Fruit fly (Drosophila melanogaster): ENCODE results near the gene Mcm7.

The Mcm7 gene

dm6 chr3L:8891167-8891618 is at the start of gene Mcm7:
Mcm7 (plus strand) TSS chr3L:8891596.
- TF ChIP-seq CG17801 (GFP tag; optimal IDR thresholded peaks at IDR 0.05; ENCODE audit: partially characterized antibody): no peak

- TF ChIP-seq CG17801 (GFP tag; optimal IDR thresholded peaks at IDR 0.05; ENCODE audit: partially characterized antibody): no peak
Measured at dm6 chr3L:8841757-8842156, 49.6 kb upstream of the Mcm7 start.

- no peak for TF ChIP-seq CG17801 (GFP tag; optimal IDR thresholded peaks at IDR 0.05; ENCODE audit: partially characterized antibody)
Measured at dm6 chr3L:8842359-8842758, 49.0 kb upstream of the Mcm7 start.

dm6 chr3L:8849817-8850216 is 41.6 kb upstream of the Mcm7 start:
- TF ChIP-seq CG17801 (GFP tag; optimal IDR thresholded peaks at IDR 0.05; ENCODE audit: partially characterized antibody): no peak

dm6 chr3L:8850784-8851704 is 40.4 kb upstream of the Mcm7 start:
- TF ChIP-seq CG17801 (GFP tag; optimal IDR thresholded peaks at IDR 0.05; ENCODE audit: partially characterized antibody): no peak

dm6 chr3L:8851950-8852349 is 39.4 kb upstream of the Mcm7 start:
- no peak for TF ChIP-seq CG17801 (GFP tag; optimal IDR thresholded peaks at IDR 0.05; ENCODE audit: partially characterized antibody)

dm6 chr3L:8852907-8853306 is 38.5 kb upstream of the Mcm7 start:
- TF ChIP-seq CG17801 (GFP tag; optimal IDR thresholded peaks at IDR 0.05; ENCODE audit: partially characterized antibody): no peak

dm6 chr3L:8853382-8853781 is 38.0 kb upstream of the Mcm7 start:
- no peak for TF ChIP-seq CG17801 (GFP tag; optimal IDR thresholded peaks at IDR 0.05; ENCODE audit: partially characterized antibody)

dm6 chr3L:8855262-8855661 is 36.1 kb upstream of the Mcm7 start:
- no peak for TF ChIP-seq CG17801 (GFP tag; optimal IDR thresholded peaks at IDR 0.05; ENCODE audit: partially characterized antibody)

- TF ChIP-seq CG17801 (GFP tag; optimal IDR thresholded peaks at IDR 0.05; ENCODE audit: partially characterized antibody): no peak
Measured at dm6 chr3L:8856875-8857274, 34.5 kb upstream of the Mcm7 start.

dm6 chr3L:8857648-8858362 is 33.6 kb upstream of the Mcm7 start:
- TF ChIP-seq CG17801 (GFP tag; optimal IDR thresholded peaks at IDR 0.05; ENCODE audit: partially characterized antibody): no peak

dm6 chr3L:8859936-8860335 is 31.5 kb upstream of the Mcm7 start:
- no peak for TF ChIP-seq CG17801 (GFP tag; optimal IDR thresholded peaks at IDR 0.05; ENCODE audit: partially characterized antibody)

- TF ChIP-seq CG17801 (GFP tag; optimal IDR thresholded peaks at IDR 0.05; ENCODE audit: partially characterized antibody): no peak
Measured at dm6 chr3L:8860746-8861145, 30.6 kb upstream of the Mcm7 start.

- no peak for TF ChIP-seq CG17801 (GFP tag; optimal IDR thresholded peaks at IDR 0.05; ENCODE audit: partially characterized antibody)
Measured at dm6 chr3L:8865185-8865584, 26.2 kb upstream of the Mcm7 start.

- TF ChIP-seq CG17801 (GFP tag; optimal IDR thresholded peaks at IDR 0.05; ENCODE audit: partially characterized antibody): peak; percentile 60
Measured at dm6 chr3L:8869326-8869725, 22.1 kb upstream of the Mcm7 start.

- TF ChIP-seq CG17801 (GFP tag; optimal IDR thresholded peaks at IDR 0.05; ENCODE audit: partially characterized antibody): no peak
Measured at dm6 chr3L:8870547-8870946, 20.8 kb upstream of the Mcm7 start.

All from ovary, adult (tissue).